Worm (Caenorhabditis elegans) whole organism, L4 larva: ENCODE results near the gene rpl-26.

Experiments used
- R02D3.7 ChIP-seq: fragments of 150-350 bp; sonication (generic microtip); optimal IDR thresholded peaks from 3 replicates; lab custom pipeline; 2014; ENCODE audit warnings: missing biosample characterization, missing genetic modification characterization
- T20F7.1 ChIP-seq: fragments of 200-800 bp; sonication (Bioruptor generic); optimal IDR thresholded peaks from 2 replicates; lab custom pipeline; 2018; ENCODE audit warnings: mild to moderate bottlenecking, missing genetic modification characterization, missing compliant biosample characterization
- Y5F2A.4 ChIP-seq: fragments of 200-800 bp; sonication (Bioruptor generic); optimal IDR thresholded peaks from 2 replicates; lab custom pipeline; 2018; ENCODE audit warnings: mild to moderate bottlenecking, missing genetic modification characterization, missing compliant biosample characterization
- aha-1 ChIP-seq: fragments of 150-350 bp; peaks from one replicate; lab custom pipeline; 2014; ENCODE audit warnings: missing biosample characterization, missing genetic modification characterization
- ama-1 ChIP-seq: fragments of 150-350 bp; optimal IDR thresholded peaks from 2 replicates; lab custom pipeline; 2014; ENCODE audit warnings: inconsistent platforms, mixed read lengths
- attf-4 ChIP-seq: sonication (generic microtip); optimal IDR thresholded peaks from 3 replicates; lab custom pipeline; 2017; ENCODE audit warnings: missing biosample characterization, missing genetic modification characterization
- ceh-44 ChIP-seq: fragments of 200-800 bp; sonication (Bioruptor generic); IDR thresholded peaks from 2 replicates; pipeline ENCODE4 v1.3.6; 2022; ENCODE audit warnings: missing genetic modification reagents, missing genetic modification characterization, missing compliant biosample characterization
- ceh-82 ChIP-seq: sonication (generic microtip); optimal IDR thresholded peaks from 2 replicates; lab custom pipeline; 2017; ENCODE audit warnings: missing biosample characterization, missing genetic modification characterization
- ces-1 ChIP-seq: fragments of 150-350 bp; sonication (generic microtip); optimal IDR thresholded peaks from 4 replicates; lab custom pipeline; 2014; ENCODE audit warnings: missing biosample characterization, missing genetic modification reagents, missing genetic modification characterization
- daf-19 ChIP-seq: fragments of 200-800 bp; sonication (Bioruptor generic); conservative IDR thresholded peaks from 2 replicates; pipeline ENCODE4 v1.3.6; 2022; ENCODE audit warnings: missing genetic modification characterization, missing compliant biosample characterization
- dmd-6 ChIP-seq: fragments of 200-800 bp; sonication (Bioruptor generic); IDR thresholded peaks from 2 replicates; pipeline ENCODE4 v1.3.6; 2022; ENCODE audit warnings: missing genetic modification reagents, missing genetic modification characterization, missing compliant biosample characterization
- dmd-8 ChIP-seq: fragments of 200-800 bp; sonication (Bioruptor generic); IDR thresholded peaks from 2 replicates; pipeline ENCODE4 v1.3.6; 2022; ENCODE audit warnings: missing genetic modification characterization, missing compliant biosample characterization
- dpl-1 ChIP-seq: fragments of 150-350 bp; optimal IDR thresholded peaks from 2 replicates; lab custom pipeline; 2014; ENCODE audit warnings: missing biosample characterization, missing genetic modification reagents, missing genetic modification characterization
- egl-43 ChIP-seq: fragments of 200-800 bp; sonication (Bioruptor generic); IDR thresholded peaks from 2 replicates; pipeline ENCODE4 v1.3.6; 2022; ENCODE audit warnings: missing genetic modification reagents, missing genetic modification characterization, missing compliant biosample characterization
- fkh-10 ChIP-seq: fragments of 150-350 bp; optimal IDR thresholded peaks from 2 replicates; lab custom pipeline; 2014; ENCODE audit warnings: missing biosample characterization, missing genetic modification reagents, missing genetic modification characterization
- gei-8 ChIP-seq: fragments of 200-800 bp; sonication (Bioruptor generic); optimal IDR thresholded peaks from 2 replicates; lab custom pipeline; 2018; ENCODE audit warnings: mild to moderate bottlenecking, missing genetic modification characterization, missing compliant biosample characterization
- hlh-30 ChIP-seq: sonication (generic microtip); optimal IDR thresholded peaks from 2 replicates; lab custom pipeline; 2017; ENCODE audit warnings: antibody characterized with exemption, mild to moderate bottlenecking, missing genetic modification characterization, missing compliant biosample characterization; ENCODE audit not compliant: insufficient read depth
- hmg-1.1 ChIP-seq: fragments of 200-800 bp; sonication (Bioruptor generic); IDR thresholded peaks from 2 replicates; pipeline ENCODE4 v1.3.6; 2022; ENCODE audit warnings: missing genetic modification reagents, missing genetic modification characterization, missing compliant biosample characterization
- jun-1 ChIP-seq: fragments of 150-350 bp; optimal IDR thresholded peaks from 2 replicates; lab custom pipeline; 2014; ENCODE audit warnings: missing biosample characterization, missing genetic modification reagents, missing genetic modification characterization
- lin-13 ChIP-seq: fragments of 150-350 bp; optimal IDR thresholded peaks from 2 replicates; lab custom pipeline; 2014; ENCODE audit warnings: missing biosample characterization, missing genetic modification reagents, missing genetic modification characterization
- lin-15B ChIP-seq: fragments of 150-350 bp; sonication (generic microtip); optimal IDR thresholded peaks from 3 replicates; lab custom pipeline; 2014; ENCODE audit warnings: missing biosample characterization, missing genetic modification characterization
- lin-29 ChIP-seq: fragments of 200-800 bp; sonication (Bioruptor generic); IDR thresholded peaks from 2 replicates; pipeline ENCODE4 v1.3.6; 2022; ENCODE audit warnings: missing genetic modification reagents, missing genetic modification characterization, missing compliant biosample characterization
- lin-38 ChIP-seq: fragments of 200-800 bp; sonication (Bioruptor generic); IDR thresholded peaks from 2 replicates; pipeline ENCODE4 v1.3.6; 2022; ENCODE audit warnings: missing genetic modification reagents, missing genetic modification characterization, missing compliant biosample characterization
- lir-3 ChIP-seq: sonication (generic microtip); optimal IDR thresholded peaks from 2 replicates; lab custom pipeline; 2016; ENCODE audit warnings: mild to moderate bottlenecking, missing genetic modification characterization, missing compliant biosample characterization
- lsy-2 ChIP-seq, 2 experiments: fragments of 150-350 bp in 1 of 2; sonication (generic microtip) in 1 of 2; optimal IDR thresholded peaks; 2 replicates each; lab custom pipeline; 2014 to 2017; ENCODE audit warnings: missing biosample characterization in 2 of 2, missing genetic modification characterization in 2 of 2
- madf-5 ChIP-seq, 2 experiments: fragments of 200-800 bp; sonication (Bioruptor generic); IDR thresholded peaks; 2 replicates each; pipeline ENCODE4 v1.3.6; 2022; ENCODE audit warnings: missing compliant biosample characterization in 2 of 2, missing genetic modification characterization in 2 of 2
- madf-9 ChIP-seq: fragments of 200-800 bp; sonication (Bioruptor generic); conservative IDR thresholded peaks from 2 replicates; pipeline ENCODE4 v1.3.6; 2022; ENCODE audit warnings: missing genetic modification reagents, missing genetic modification characterization, missing compliant biosample characterization
- mep-1 ChIP-seq: fragments of 150-350 bp; sonication (generic microtip); optimal IDR thresholded peaks from 3 replicates; lab custom pipeline; 2014; ENCODE audit warnings: missing biosample characterization, missing genetic modification characterization
- nhr-237 ChIP-seq: sonication (generic microtip); optimal IDR thresholded peaks from 2 replicates; lab custom pipeline; 2017; ENCODE audit warnings: missing biosample characterization, missing genetic modification characterization
- nhr-28 ChIP-seq: fragments of 150-350 bp; optimal IDR thresholded peaks from 2 replicates; lab custom pipeline; 2014; ENCODE audit warnings: missing biosample characterization, missing genetic modification characterization
- nhr-41 ChIP-seq: fragments of 200-800 bp; sonication (Bioruptor generic); IDR thresholded peaks from 2 replicates; pipeline ENCODE4 v1.3.6; 2022; ENCODE audit warnings: missing genetic modification reagents, missing genetic modification characterization, missing compliant biosample characterization
- nhr-48 ChIP-seq: sonication (generic microtip); optimal IDR thresholded peaks from 2 replicates; lab custom pipeline; 2016; ENCODE audit warnings: mild to moderate bottlenecking, missing genetic modification characterization, missing compliant biosample characterization
- nhr-76 ChIP-seq: fragments of 150-350 bp; optimal IDR thresholded peaks from 2 replicates; lab custom pipeline; 2014; ENCODE audit warnings: missing biosample characterization, missing genetic modification characterization
- pha-4 ChIP-seq, 2 experiments: fragments of 150-350 bp in 1 of 2; fragments of 200-800 bp in 1 of 2; sonication (Bioruptor generic) in 1 of 2; IDR thresholded peaks in 1 of 2; optimal IDR thresholded peaks in 1 of 2; 2 replicates each; pipeline versions ENCODE4 v1.3.6 to Lab custom; 2014 to 2022; ENCODE audit warnings: missing genetic modification characterization in 2 of 2, missing genetic modification reagents in 2 of 2, missing biosample characterization in 1 of 2, missing compliant biosample characterization in 1 of 2
- sdz-12 ChIP-seq: fragments of 200-800 bp; sonication (Bioruptor generic); optimal IDR thresholded peaks from 2 replicates; lab custom pipeline; 2018; ENCODE audit warnings: mild to moderate bottlenecking, missing genetic modification characterization, missing compliant biosample characterization
- skn-1 ChIP-seq: fragments of 150-350 bp; optimal IDR thresholded peaks from 2 replicates; lab custom pipeline; 2014; ENCODE audit warnings: missing biosample characterization, missing genetic modification characterization
- snpc-1.2 ChIP-seq: fragments of 200-800 bp; sonication (Bioruptor generic); IDR thresholded peaks from 2 replicates; pipeline ENCODE4 v1.3.6; 2022; ENCODE audit warnings: missing genetic modification reagents, missing genetic modification characterization, missing compliant biosample characterization
- spr-3 ChIP-seq: fragments of 200-800 bp; sonication (Bioruptor generic); optimal IDR thresholded peaks from 2 replicates; lab custom pipeline; 2018; ENCODE audit warnings: mild to moderate bottlenecking, missing genetic modification characterization, missing compliant biosample characterization
- unc-62 ChIP-seq, 3 experiments: fragments of 150-350 bp in 1 of 3; sonication (generic microtip); optimal IDR thresholded peaks in 2 of 3; peaks in 1 of 3; 1 replicate in 1 of 3; 2 replicates in 2 of 3; lab custom pipeline; 2014 to 2017; ENCODE audit warnings: missing biosample characterization in 3 of 3, missing genetic modification characterization in 3 of 3, missing genetic modification reagents in 3 of 3, missing genotype in 1 of 3
- zag-1 ChIP-seq: fragments of 150-350 bp; optimal IDR thresholded peaks from 2 replicates; lab custom pipeline; 2014; ENCODE audit warnings: missing biosample characterization, missing genetic modification characterization
- ztf-7 ChIP-seq: fragments of 150-350 bp; optimal IDR thresholded peaks from 2 replicates; lab custom pipeline; 2014; ENCODE audit warnings: missing biosample characterization, missing genetic modification characterization

Gene rpl-26

ce11 chrII:8593840-8594625 lies 8.6 kb upstream of the rpl-26 start, which contains the start of gene aptf-3:
aptf-3 (plus strand) TSS chrII:8594190.
- TF ChIP-seq dmd-6 (GFP tag; lab: Robert Waterston, UW), result no peak
- TF ChIP-seq unc-62 (GFP tag; optimal IDR thresholded peaks at IDR 0.05 in 1 of 2; lab: Kevin White, UChicago), result peak in 1 of 2 experiments; percentile 94
- TF ChIP-seq unc-62 (tag; optimal IDR thresholded peaks at IDR 0.05; lab: Kevin White, UChicago), result no peak

- no peak for TF ChIP-seq skn-1
- no peak for TF ChIP-seq nhr-237 (tag; lab: Kevin White, UChicago)
- no peak for TF ChIP-seq mep-1 (tag; lab: Kevin White, UChicago)
- no peak for TF ChIP-seq ceh-82 (tag; lab: Kevin White, UChicago)
- TF ChIP-seq dmd-8, result no peak
- no peak for TF ChIP-seq lin-13 (GFP tag; lab: Kevin White, UChicago)
- no peak for TF ChIP-seq egl-43 (GFP tag; lab: Robert Waterston, UW)
- TF ChIP-seq R02D3.7 (tag; lab: Kevin White, UChicago), result no peak
- no peak for TF ChIP-seq ceh-44
- no peak for TF ChIP-seq nhr-28 (tag; lab: Kevin White, UChicago)
- no peak for TF ChIP-seq attf-4 (tag; lab: Kevin White, UChicago)
- no peak for TF ChIP-seq snpc-1.2 (GFP tag; lab: Robert Waterston, UW)
Observed at ce11 chrII:8599214-8599613, 3.4 kb upstream of the rpl-26 start, which contains the start of gene F28C6.5. F28C6.5 (plus strand) TSS chrII:8599514.

- TF ChIP-seq nhr-237 (tag; lab: Kevin White, UChicago), result no peak
- peak; percentile 30 for TF ChIP-seq aha-1 (tag; lab: Kevin White, UChicago)
- no peak for TF ChIP-seq zag-1 (tag; lab: Kevin White, UChicago)
- no peak for TF ChIP-seq lin-15B (tag; lab: Kevin White, UChicago)
- TF ChIP-seq pha-4 (GFP tag; IDR thresholded peaks at IDR 0.05; lab: Robert Waterston, UW), result no peak
- TF ChIP-seq pha-4 (tag; optimal IDR thresholded peaks at IDR 0.05; lab: Kevin White, UChicago), result no peak
- TF ChIP-seq dpl-1 (GFP tag; lab: Kevin White, UChicago), result no peak
- TF ChIP-seq daf-19 (GFP tag; lab: Robert Waterston, UW), result no peak
Observed at ce11 chrII:8600165-8600564, 2.4 kb upstream of the rpl-26 start, which contains the start of gene pigg-1. pigg-1 (minus strand) TSS chrII:8600265.

- no peak for TF ChIP-seq hmg-1.1 (GFP tag; lab: Robert Waterston, UW)
- TF ChIP-seq madf-9 (GFP tag; lab: Robert Waterston, UW), result no peak
- TF ChIP-seq ztf-7 (tag; lab: Kevin White, UChicago), result no peak
- no peak for TF ChIP-seq dmd-6 (GFP tag; lab: Robert Waterston, UW)
- no peak for TF ChIP-seq nhr-48 (tag; lab: Kevin White, UChicago)
- no peak for TF ChIP-seq R02D3.7 (tag; lab: Kevin White, UChicago)
- TF ChIP-seq dpl-1 (GFP tag; lab: Kevin White, UChicago), result peak; percentile 30
- TF ChIP-seq ama-1 (lab: Kevin White, UChicago), result peak; percentile 36
- TF ChIP-seq T20F7.1 (GFP tag; lab: Kevin White, UChicago), result no peak
- peak; percentile 72 for TF ChIP-seq attf-4 (tag; lab: Kevin White, UChicago)
- no peak for TF ChIP-seq ces-1 (GFP tag; lab: Kevin White, UChicago)
- TF ChIP-seq lir-3 (tag; lab: Kevin White, UChicago), result no peak
- no peak for TF ChIP-seq nhr-41 (GFP tag; lab: Robert Waterston, UW)
- no peak for TF ChIP-seq hlh-30 (tag; lab: Kevin White, UChicago)
- peak; percentile 46 for TF ChIP-seq spr-3
- TF ChIP-seq lsy-2 (tag; optimal IDR thresholded peaks at IDR 0.05; lab: Kevin White, UChicago), result no peak
- TF ChIP-seq lin-15B (tag; lab: Kevin White, UChicago), result no peak
- TF ChIP-seq sdz-12 (GFP tag; lab: Kevin White, UChicago), result no peak
- peak; percentile 80 for TF ChIP-seq lin-38 (GFP tag; lab: Robert Waterston, UW)
- no peak for TF ChIP-seq gei-8 (GFP tag; lab: Kevin White, UChicago)
- no peak for TF ChIP-seq lin-29 (GFP tag; lab: Robert Waterston, UW)
- no peak for TF ChIP-seq mep-1 (tag; lab: Kevin White, UChicago)
- 0 out of 4 replicates have a peak, but pooled peaks of 1 of the 2 experiments have one; percentile 3 for TF ChIP-seq madf-5 (GFP tag; IDR thresholded peaks at IDR 0.05; lab: Robert Waterston, UW)
- no peak for TF ChIP-seq jun-1 (tag; lab: Kevin White, UChicago)
- no peak for TF ChIP-seq nhr-76
- TF ChIP-seq Y5F2A.4 (GFP tag; lab: Kevin White, UChicago), result peak; percentile 21
- no peak for TF ChIP-seq fkh-10
Observed at ce11 chrII:8603567-8604359, 1.2 kb downstream of the rpl-26 start, which contains the start of gene suf-1. suf-1 (plus strand) TSS chrII:8603846.
